Worm (Caenorhabditis elegans): Measurements from ENCODE around the gene ZK1320.11.

ZK1320.11 gene

ce11 chrII:9625930-9626329 lies 41.5 kb upstream of the ZK1320.11 start:
- TF ChIP-seq nhr-76 (tag; optimal IDR thresholded peaks at IDR 0.05) (no peak), nhr-11 (tag; optimal IDR thresholded peaks at IDR 0.05) (no peak), fkh-2 (tag; optimal IDR thresholded peaks at IDR 0.05) (no peak), nhr-43 (tag; optimal IDR thresholded peaks at IDR 0.05; ENCODE audit: poor library complexity, severe bottlenecking) (no peak), snpc-4 (tag; optimal IDR thresholded peaks at IDR 0.05) (no peak), R02D3.7 (tag; optimal IDR thresholded peaks at IDR 0.05) (no peak), pqm-1 (tag; optimal IDR thresholded peaks at IDR 0.05) (no peak), hmg-11 (tag; optimal IDR thresholded peaks at IDR 0.05) (no peak), fos-1 (tag; optimal IDR thresholded peaks at IDR 0.05) (no peak), ama-1 (optimal IDR thresholded peaks at IDR 0.05) (no peak), elt-1 (tag; optimal IDR thresholded peaks at IDR 0.05) (no peak), nfya-1 (tag; optimal IDR thresholded peaks at IDR 0.05; ENCODE audit: insufficient read depth) (no peak), nhr-12 (tag; optimal IDR thresholded peaks at IDR 0.05) (no peak), ztf-4 (tag; optimal IDR thresholded peaks at IDR 0.05) (no peak), sea-2 (GFP tag; optimal IDR thresholded peaks at IDR 0.05) (no peak), ceh-16 (tag; optimal IDR thresholded peaks at IDR 0.05) (no peak), ZK546.5 (tag; optimal IDR thresholded peaks at IDR 0.05) (no peak), ceh-82 (tag; optimal IDR thresholded peaks at IDR 0.05) (no peak)

ce11 chrII:9636300-9636699 lies 31.1 kb upstream of the ZK1320.11 start, which contains the start of gene ZK1307.7:
Gene ZK1307.7 (plus strand): TSS chrII:9636600.
- no peak for TF ChIP-seq lin-39 (tag; optimal IDR thresholded peaks at IDR 0.05)

DNA sequence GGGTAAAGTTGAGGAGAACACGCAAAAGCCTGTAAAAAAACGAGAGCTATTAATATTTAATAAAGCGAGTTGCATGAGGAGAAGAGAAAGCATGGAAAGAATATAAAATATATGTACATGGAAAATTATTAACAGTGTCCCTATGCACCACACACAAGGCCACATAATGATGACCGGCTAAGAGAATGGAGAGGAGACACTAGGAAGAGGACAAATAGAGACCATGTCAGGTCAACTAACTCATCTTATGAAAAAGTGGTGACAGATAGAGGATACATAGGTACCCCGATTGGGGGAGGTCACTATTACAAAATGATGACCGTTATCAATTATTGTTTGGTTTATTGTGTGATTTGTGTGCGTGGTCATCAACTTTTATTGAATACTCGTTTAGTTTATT lies 23.0 kb upstream of the ZK1320.11 start, which contains the start of gene fzr-1:
fzr-1 (minus strand) TSS at position 29 of the 400 bp plus-strand sequence.
- TF ChIP-seq elt-1 (tag; optimal IDR thresholded peaks at IDR 0.05) (no peak), nhr-23 (tag; optimal IDR thresholded peaks at IDR 0.05) (peak; percentile 24)

- TF ChIP-seq pqm-1 (tag; optimal IDR thresholded peaks at IDR 0.05) = peak; percentile 72
- TF ChIP-seq hmg-11 (tag; optimal IDR thresholded peaks at IDR 0.05) = no peak
- TF ChIP-seq nhr-67 (tag; optimal IDR thresholded peaks at IDR 0.05) = no peak
- peak; percentile 96 for TF ChIP-seq elt-1 (tag; optimal IDR thresholded peaks at IDR 0.05)
- TF ChIP-seq pha-4 (tag; optimal IDR thresholded peaks at IDR 0.05) = peak; percentile 31
- no peak for TF ChIP-seq aly-2 (tag; optimal IDR thresholded peaks at IDR 0.05)
- TF ChIP-seq ztf-4 (tag; optimal IDR thresholded peaks at IDR 0.05) = no peak
- TF ChIP-seq nhr-25 (tag; optimal IDR thresholded peaks at IDR 0.05) = peak; percentile 58
- TF ChIP-seq elt-2 (tag; optimal IDR thresholded peaks at IDR 0.05) = peak; percentile 70
- TF ChIP-seq ceh-16 (tag; optimal IDR thresholded peaks at IDR 0.05) = peak; percentile 7
Measured at ce11 chrII:9644940-9645634, 22.3 kb upstream of the ZK1320.11 start.

ce11 chrII:9646122-9646555 lies 21.3 kb upstream of the ZK1320.11 start:
- peak; percentile 41 for TF ChIP-seq nhr-43 (tag; optimal IDR thresholded peaks at IDR 0.05; ENCODE audit: poor library complexity, severe bottlenecking)
- peak; percentile 43 for TF ChIP-seq jun-1 (tag; optimal IDR thresholded peaks at IDR 0.05)
- TF ChIP-seq snpc-4 (tag; optimal IDR thresholded peaks at IDR 0.05) = peak; percentile 4
- TF ChIP-seq lsy-12 (tag; optimal IDR thresholded peaks at IDR 0.05) = peak; percentile 56
- TF ChIP-seq tbx-2 (tag; optimal IDR thresholded peaks at IDR 0.05) = peak; percentile 30
- no peak for TF ChIP-seq ztf-11 (tag; optimal IDR thresholded peaks at IDR 0.05)
- TF ChIP-seq pha-4 (tag; optimal IDR thresholded peaks at IDR 0.05) = peak; percentile 77
- no peak for TF ChIP-seq skn-1 (tag; optimal IDR thresholded peaks at IDR 0.05)
- TF ChIP-seq nhr-23 (tag; optimal IDR thresholded peaks at IDR 0.05) = peak; percentile 76
- peak; percentile 47 for TF ChIP-seq R02D3.7 (tag; optimal IDR thresholded peaks at IDR 0.05)
- no peak for TF ChIP-seq ztf-4 (tag; optimal IDR thresholded peaks at IDR 0.05)
- TF ChIP-seq egl-27 (tag; optimal IDR thresholded peaks at IDR 0.05) = no peak
- no peak for TF ChIP-seq mml-1 (tag; optimal IDR thresholded peaks at IDR 0.05)
- TF ChIP-seq eor-1 (tag; optimal IDR thresholded peaks at IDR 0.05) = no peak
- peak; percentile 85 for TF ChIP-seq ceh-28 (tag; optimal IDR thresholded peaks at IDR 0.05)
- no peak for TF ChIP-seq daf-12 (tag; optimal IDR thresholded peaks at IDR 0.05)
- TF ChIP-seq nhr-28 (tag; optimal IDR thresholded peaks at IDR 0.05) = no peak
- TF ChIP-seq lin-39 (tag; optimal IDR thresholded peaks at IDR 0.05) = peak; percentile 11
- TF ChIP-seq ZK546.5 (tag; optimal IDR thresholded peaks at IDR 0.05) = no peak
- no peak for TF ChIP-seq fkh-2 (tag; optimal IDR thresholded peaks at IDR 0.05)
- no peak for TF ChIP-seq fkh-10 (GFP tag; optimal IDR thresholded peaks at IDR 0.05)
- peak; percentile 92 for TF ChIP-seq egl-5 (tag; optimal IDR thresholded peaks at IDR 0.05)
- TF ChIP-seq fos-1 (tag; optimal IDR thresholded peaks at IDR 0.05) = no peak
- no peak for TF ChIP-seq nhr-76 (tag; optimal IDR thresholded peaks at IDR 0.05)
- TF ChIP-seq ceh-82 (tag; optimal IDR thresholded peaks at IDR 0.05) = no peak
- peak; percentile 88 for TF ChIP-seq nhr-25 (tag; optimal IDR thresholded peaks at IDR 0.05)
- TF ChIP-seq ceh-9 (tag; optimal IDR thresholded peaks at IDR 0.05) = no peak
- TF ChIP-seq lin-15B (tag; optimal IDR thresholded peaks at IDR 0.05) = peak; percentile 52
- peak; percentile 78 for TF ChIP-seq nhr-11 (tag; optimal IDR thresholded peaks at IDR 0.05)
- TF ChIP-seq elt-2 (tag; optimal IDR thresholded peaks at IDR 0.05) = peak; percentile 60
- no peak for TF ChIP-seq elt-3 (tag; optimal IDR thresholded peaks at IDR 0.05)
- TF ChIP-seq nhr-12 (tag; optimal IDR thresholded peaks at IDR 0.05) = no peak
- TF ChIP-seq mdl-1 (tag; optimal IDR thresholded peaks at IDR 0.05) = peak; percentile 66

Data from whole organism, L3 larva.